Worm (Caenorhabditis elegans): ENCODE measurements around the gene aat-4.
A peak's percentile ranks its signal among the peaks of the same experiment; 100 is the strongest.

The aat-4 gene

DNA sequence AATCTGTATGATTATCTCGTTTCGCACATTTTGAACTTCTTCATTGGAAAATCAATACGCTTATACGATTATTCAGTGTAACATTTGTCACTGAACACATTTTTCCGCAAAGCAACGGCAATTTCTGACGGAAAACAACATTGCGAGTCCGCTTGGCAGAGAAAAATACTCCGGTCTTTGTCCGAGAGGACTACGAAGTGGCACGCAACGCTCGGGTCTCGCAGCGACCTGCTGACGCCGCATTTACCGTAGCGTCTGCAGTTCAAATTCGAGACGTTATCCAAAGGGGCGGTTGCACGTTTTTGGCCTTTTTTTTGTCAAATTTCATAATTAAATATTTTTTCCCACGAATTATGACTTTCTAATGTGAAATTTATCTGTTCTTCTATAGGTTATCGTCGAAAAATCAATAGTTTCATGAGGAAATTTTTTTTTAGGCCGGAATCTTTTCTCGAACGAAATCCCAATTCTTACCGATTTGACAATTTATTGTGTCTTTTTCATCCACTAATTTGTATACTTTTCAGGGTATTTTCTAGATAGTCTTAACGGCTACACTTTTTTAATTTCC, 48.2 kb upstream of the aat-4 start, which contains the start of gene sqd-1 (continued):
- TF ChIP-seq fkh-10 (GFP tag; optimal IDR thresholded peaks at IDR 0.05) (peak; percentile 80), ama-1 (optimal IDR thresholded peaks at IDR 0.05) (peak; percentile 85), isw-1 (GFP tag; IDR thresholded peaks at IDR 0.05) (peak; percentile 98), irx-1 (tag; optimal IDR thresholded peaks at IDR 0.05) (peak; percentile 95), lin-13 (GFP tag; optimal IDR thresholded peaks at IDR 0.05) (peak; percentile 95), nhr-77 (tag; optimal IDR thresholded peaks at IDR 0.05) (peak; percentile 89), ceh-8 (GFP tag; optimal IDR thresholded peaks at IDR 0.05) (peak; percentile 98), nhr-237 (tag; optimal IDR thresholded peaks at IDR 0.05) (peak; percentile 81), lin-39 (tag; optimal IDR thresholded peaks at IDR 0.05) (peak; percentile 92), nhr-28 (tag; optimal IDR thresholded peaks at IDR 0.05) (no peak), lsy-2 (tag; optimal IDR thresholded peaks at IDR 0.05) (peak; percentile 98 to 99), sup-37 (GFP tag; optimal IDR thresholded peaks at IDR 0.05) (peak; percentile 95), nhr-47 (tag; optimal IDR thresholded peaks at IDR 0.05) (peak; percentile 98), nhr-76 (tag; optimal IDR thresholded peaks at IDR 0.05) (peak; percentile 91), zip-4 (GFP tag; optimal IDR thresholded peaks at IDR 0.05) (peak; percentile 94), tlp-1 (tag; optimal IDR thresholded peaks at IDR 0.05) (no peak), unc-130 (tag; optimal IDR thresholded peaks at IDR 0.05) (peak; percentile 98), fkh-8 (tag; optimal IDR thresholded peaks at IDR 0.05) (peak; percentile 94), fos-1 (tag; optimal IDR thresholded peaks at IDR 0.05) (peak; percentile 73), jun-1 (tag; optimal IDR thresholded peaks at IDR 0.05) (peak; percentile 96), nhr-19 (GFP tag; conservative IDR thresholded peaks at IDR 0.05) (peak; percentile 98), swsn-7 (tag; optimal IDR thresholded peaks at IDR 0.05) (peak; percentile 98), mdl-1 (tag; optimal IDR thresholded peaks at IDR 0.05) (peak in 1 of 2 experiments; percentile 92), ces-1 (GFP tag; optimal IDR thresholded peaks at IDR 0.05) (no peak), vab-15 (tag; optimal IDR thresholded peaks at IDR 0.05) (peak; percentile 93), egl-27 (tag; optimal IDR thresholded peaks at IDR 0.05) (peak in 1 of 2 experiments; percentile 52), snpc-4 (tag; optimal IDR thresholded peaks at IDR 0.05) (peak; percentile 82), sox-4 (tag; optimal IDR thresholded peaks at IDR 0.05) (peak; percentile 92), nhr-90 (tag; optimal IDR thresholded peaks at IDR 0.05; ENCODE audit: poor library complexity) (peak; percentile 98), snu-23 (GFP tag; optimal IDR thresholded peaks at IDR 0.05) (peak; percentile 98), mab-9 (GFP tag; IDR thresholded peaks at IDR 0.05) (peak; percentile 96), ceh-82 (tag; optimal IDR thresholded peaks at IDR 0.05) (peak; percentile 97 to 98 (median 97)), aly-2 (tag; optimal IDR thresholded peaks at IDR 0.05) (peak; percentile 71), hpl-2 (GFP tag; optimal IDR thresholded peaks at IDR 0.05) (peak; percentile 60), F16B12.6 (tag; optimal IDR thresholded peaks at IDR 0.05) (peak; percentile 71), skn-1 (tag; optimal IDR thresholded peaks at IDR 0.05) (peak; percentile 95), nhr-11 (tag; optimal IDR thresholded peaks at IDR 0.05) (peak; percentile 74), tbx-2 (tag; optimal IDR thresholded peaks at IDR 0.05) (peak; percentile 98), unc-30 (tag; optimal IDR thresholded peaks at IDR 0.05) (no peak), nhr-12 (tag; optimal IDR thresholded peaks at IDR 0.05) (peak; percentile 46), fkh-4 (tag; optimal IDR thresholded peaks at IDR 0.05; ENCODE audit: borderline replicate concordance) (peak; percentile 61)

DNA sequence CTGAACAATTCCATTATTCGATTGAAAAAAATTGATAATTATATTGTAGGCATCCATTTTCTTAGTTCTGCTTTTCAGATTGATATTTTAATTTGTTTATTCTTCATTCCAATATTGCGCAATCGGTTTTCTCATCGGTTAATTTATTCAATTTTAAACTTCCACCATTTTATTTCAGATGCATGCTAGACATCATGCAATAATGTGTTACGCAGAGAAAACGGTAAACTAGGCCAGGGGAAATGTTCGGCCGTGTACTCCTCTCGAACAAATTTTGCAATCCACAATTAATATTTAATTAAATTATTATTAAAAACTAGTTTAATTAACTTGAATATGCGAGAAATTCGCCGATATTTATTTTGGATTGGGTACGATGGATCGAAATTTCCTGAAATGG, 46.1 kb upstream of the aat-4 start, which contains the start of gene Y73B6BL.29:
Gene Y73B6BL.29, plus strand, starts transcription at position 263 of the 400 bp plus-strand sequence.
- TF ChIP-seq ets-5 (GFP tag; IDR thresholded peaks at IDR 0.05) (no peak), isw-1 (GFP tag; IDR thresholded peaks at IDR 0.05) (peak; percentile 94), pax-3 (tag; optimal IDR thresholded peaks at IDR 0.05) (peak; percentile 98), lin-15B (tag; optimal IDR thresholded peaks at IDR 0.05) (peak; percentile 78), tlp-1 (tag; optimal IDR thresholded peaks at IDR 0.05) (no peak), zag-1 (tag; optimal IDR thresholded peaks at IDR 0.05) (no peak), nhr-90 (tag; optimal IDR thresholded peaks at IDR 0.05; ENCODE audit: poor library complexity) (peak; percentile 99), snpc-4 (tag; optimal IDR thresholded peaks at IDR 0.05) (peak; percentile 87), nhr-85 (tag) (peak; percentile 98), lin-35 (GFP tag; optimal IDR thresholded peaks at IDR 0.05) (peak; percentile 99), nhr-20 (tag; optimal IDR thresholded peaks at IDR 0.05) (peak; percentile 95), efl-3 (GFP tag; optimal IDR thresholded peaks at IDR 0.05) (peak; percentile 87), nhr-47 (tag; optimal IDR thresholded peaks at IDR 0.05) (peak; percentile 97), swsn-7 (tag; optimal IDR thresholded peaks at IDR 0.05) (peak; percentile 95), C04F5.9 (tag; optimal IDR thresholded peaks at IDR 0.05) (peak; percentile 96), zip-4 (GFP tag; optimal IDR thresholded peaks at IDR 0.05) (peak; percentile 85), nhr-71 (tag; optimal IDR thresholded peaks at IDR 0.05) (peak; percentile 98), egl-13 (tag; optimal IDR thresholded peaks at IDR 0.05) (peak; percentile 98), alr-1 (tag; optimal IDR thresholded peaks at IDR 0.05; ENCODE audit: borderline replicate concordance) (no peak), tbx-2 (tag; optimal IDR thresholded peaks at IDR 0.05) (peak; percentile 98)

All from whole organism, L1 larva.